Fruit fly (Drosophila melanogaster) whole organism, embryonic: ENCODE data around the gene CG14803.

ENCODE experiments used
- Antp ChIP-seq: fragments of 200-800 bp; sonication (Bioruptor generic); optimal IDR thresholded peaks from 3 replicates; lab custom pipeline; 2016; ENCODE audit warnings: missing biosample characterization, missing genetic modification characterization
- Blimp-1 ChIP-seq: fragments of 200-800 bp; sonication (Bioruptor generic); optimal IDR thresholded peaks from 3 replicates; lab custom pipeline; 2018; ENCODE audit warnings: missing biosample characterization, missing genetic modification characterization, mild to moderate bottlenecking, moderate library complexity, missing genetic modification reagents
- CG12769 ChIP-seq: fragments of 200-800 bp; sonication (Bioruptor generic); optimal IDR thresholded peaks from 2 replicates; lab custom pipeline; 2019; ENCODE audit warnings: missing biosample characterization, mild to moderate bottlenecking, missing genetic modification characterization, moderate library complexity
- CG13424 ChIP-seq: fragments of 200-800 bp; sonication (Bioruptor generic); optimal IDR thresholded peaks from 2 replicates; lab custom pipeline; 2019; ENCODE audit warnings: missing biosample characterization, mild to moderate bottlenecking, missing genetic modification characterization, moderate library complexity
- CG15073 ChIP-seq: fragments of 200-800 bp; sonication (Bioruptor generic); optimal IDR thresholded peaks from 2 replicates; lab custom pipeline; 2016; ENCODE audit warnings: missing biosample characterization, missing genetic modification characterization
- CG32772 ChIP-seq: fragments of 200-800 bp; sonication (Bioruptor generic); IDR thresholded peaks from 2 replicates; pipeline ENCODE4 v1.3.6; 2022; ENCODE audit warnings: missing biosample characterization, missing genetic modification characterization
- usp ChIP-seq: fragments of >200 bp; optimal IDR thresholded peaks from 2 replicates; lab custom pipeline; 2017; ENCODE audit warnings: missing biosample characterization, missing genetic modification characterization

DNA sequence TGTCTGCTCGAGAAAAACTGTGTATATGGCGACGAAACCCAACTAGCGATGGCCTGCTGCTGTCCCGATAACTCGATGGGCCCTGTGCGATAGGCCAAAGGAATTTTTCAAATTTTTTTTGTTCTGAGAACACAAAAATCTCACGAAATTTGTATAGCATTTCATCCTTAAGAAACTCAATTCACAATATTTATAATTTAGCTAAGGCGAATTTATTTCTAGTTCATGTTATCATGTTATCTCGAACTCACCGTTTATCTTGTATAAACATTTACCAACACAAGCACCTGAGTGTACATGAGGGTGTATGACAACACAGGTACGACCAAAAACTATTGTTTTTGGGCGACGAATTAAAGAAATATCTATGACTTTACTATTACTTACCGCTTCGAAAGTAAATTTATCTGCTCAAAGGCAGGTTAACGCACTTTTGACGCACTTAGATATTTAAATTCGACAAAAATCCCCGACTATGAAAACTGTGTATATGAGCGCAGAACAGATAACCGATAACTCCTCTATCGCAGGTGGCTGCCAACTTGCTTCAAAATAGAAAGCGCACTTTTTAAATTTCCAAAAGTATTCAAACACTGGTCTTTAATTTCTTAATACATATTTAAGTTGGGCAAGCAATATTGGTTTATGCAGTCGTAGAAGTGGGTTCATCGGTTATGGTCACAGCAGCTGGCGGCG, 31.6 kb downstream of the CG14803 start, which contains the start of gene arm:
- TF ChIP-seq Blimp-1 (GFP tag; lab: Kevin White, UChicago), result no peak
- TF ChIP-seq usp (GFP tag; lab: Kevin White, UChicago), result no peak
- no peak for TF ChIP-seq CG15073
- TF ChIP-seq CG12769 (tag; lab: Kevin White, UChicago), result no peak
- no peak for TF ChIP-seq Antp (GFP tag; lab: Kevin White, UChicago)
- TF ChIP-seq CG32772, result no peak
- no peak for TF ChIP-seq CG13424 (tag; lab: Kevin White, UChicago)
